Worm (Caenorhabditis elegans) whole organism, L1 larva: Measurements from ENCODE around the gene tex-2.

Source experiments
- aly-2 ChIP-seq: fragments of 150-350 bp; optimal IDR thresholded peaks from 2 replicates; lab custom pipeline; 2014; ENCODE audit warnings: missing biosample characterization, missing genetic modification characterization
- ceh-82 ChIP-seq, 3 experiments: fragments of 150-350 bp in 1 of 3; sonication (generic microtip) in 2 of 3; optimal IDR thresholded peaks; 2 replicates each; lab custom pipeline; 2014 to 2017; ENCODE audit warnings: missing biosample characterization in 3 of 3, missing genetic modification characterization in 3 of 3
- fkh-10 ChIP-seq: sonication (generic microtip); optimal IDR thresholded peaks from 2 replicates; lab custom pipeline; 2017; ENCODE audit warnings: missing biosample characterization, missing genetic modification reagents, missing genetic modification characterization
- fkh-8 ChIP-seq: sonication (generic microtip); optimal IDR thresholded peaks from 2 replicates; lab custom pipeline; 2016; ENCODE audit warnings: mild to moderate bottlenecking, missing genetic modification characterization, missing compliant biosample characterization
- hlh-4 ChIP-seq: sonication (generic microtip); optimal IDR thresholded peaks from 2 replicates; lab custom pipeline; 2016; ENCODE audit warnings: mild to moderate bottlenecking, missing genetic modification characterization, missing compliant biosample characterization
- isw-1 ChIP-seq: fragments of 200-800 bp; sonication (Bioruptor generic); IDR thresholded peaks from 2 replicates; pipeline ENCODE4 v1.3.6; 2022; ENCODE audit warnings: missing genetic modification characterization, missing compliant biosample characterization
- nhr-12 ChIP-seq: sonication (generic microtip); optimal IDR thresholded peaks from 2 replicates; lab custom pipeline; 2017; ENCODE audit warnings: missing biosample characterization, missing genetic modification characterization
- nhr-237 ChIP-seq: fragments of 150-350 bp; optimal IDR thresholded peaks from 2 replicates; lab custom pipeline; 2014; ENCODE audit warnings: missing biosample characterization, missing genetic modification characterization
- sox-4 ChIP-seq: sonication (generic microtip); optimal IDR thresholded peaks from 2 replicates; lab custom pipeline; 2016; ENCODE audit warnings: missing genetic modification characterization, missing compliant biosample characterization
- unc-62 ChIP-seq: fragments of 150-350 bp; optimal IDR thresholded peaks from 2 replicates; lab custom pipeline; 2014; ENCODE audit warnings: missing biosample characterization, missing genetic modification reagents, missing genetic modification characterization

ce11 chrII:5827364-5827763 lies 46.0 kb downstream of the tex-2 start, which contains the start of gene tbc-2:
- no peak for TF ChIP-seq nhr-12
- TF ChIP-seq isw-1 (GFP tag; lab: Robert Waterston, UW): no peak
- no peak for TF ChIP-seq hlh-4 (tag; lab: Kevin White, UChicago)
- TF ChIP-seq fkh-8 (tag; lab: Kevin White, UChicago): no peak
- no peak for TF ChIP-seq unc-62 (GFP tag; lab: Kevin White, UChicago)
- TF ChIP-seq ceh-82 (tag; optimal IDR thresholded peaks at IDR 0.05; lab: Kevin White, UChicago): no peak
- TF ChIP-seq nhr-237: no peak
- no peak for TF ChIP-seq sox-4
- TF ChIP-seq aly-2: no peak
- no peak for TF ChIP-seq fkh-10
